Worm (Caenorhabditis elegans) whole organism, L3 larva: Measurements from ENCODE around the gene B0495.9.

Source experiments
- elt-2 ChIP-seq: sonication (generic microtip); optimal IDR thresholded peaks from 2 replicates; lab custom pipeline; 2016; ENCODE audit warnings: missing genetic modification reagents, mild to moderate bottlenecking, missing genetic modification characterization, missing compliant biosample characterization
- fkh-10 ChIP-seq: sonication (generic microtip); optimal IDR thresholded peaks from 2 replicates; lab custom pipeline; 2017; ENCODE audit warnings: missing biosample characterization, missing genetic modification reagents, missing genetic modification characterization
- pqm-1 ChIP-seq: fragments of 150-350 bp; optimal IDR thresholded peaks from 2 replicates; lab custom pipeline; 2017; ENCODE audit warnings: missing biosample characterization, missing genetic modification characterization, inconsistent platforms
- ztf-4 ChIP-seq: fragments of 150-350 bp; optimal IDR thresholded peaks from 2 replicates; lab custom pipeline; 2014; ENCODE audit warnings: missing biosample characterization, missing genetic modification characterization

DNA sequence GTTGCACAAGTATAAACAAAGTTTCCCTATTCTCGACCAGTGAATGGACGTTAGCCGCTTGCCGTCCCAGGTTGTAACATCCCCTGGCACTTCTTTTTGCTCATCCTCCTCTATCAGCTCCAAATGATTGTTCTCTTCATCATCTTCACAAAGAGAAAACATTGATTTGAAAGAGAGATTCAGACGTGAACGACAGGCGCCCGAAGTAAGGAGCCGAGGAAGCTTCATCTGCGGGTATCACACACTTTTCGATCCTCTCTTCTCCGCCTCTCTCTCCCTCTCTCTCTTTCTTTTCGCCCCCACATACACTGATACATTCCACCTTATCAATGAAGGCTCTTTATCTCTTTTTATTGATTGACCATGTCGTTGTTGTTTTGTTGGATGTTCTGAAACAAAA is 14.3 kb upstream of the B0495.9 start:
- TF ChIP-seq elt-2 = no peak
- no peak for TF ChIP-seq fkh-10
- TF ChIP-seq pqm-1 (tag; lab: Kevin White, UChicago) = no peak
- TF ChIP-seq ztf-4 (tag; lab: Kevin White, UChicago) = no peak
